Worm (Caenorhabditis elegans) whole organism, late embryonic: ENCODE measurements around the gene srh-98.

ENCODE experiments used
- C38D4.7 ChIP-seq: fragments of 200-800 bp; sonication (Bioruptor generic); optimal IDR thresholded peaks from 2 replicates; lab custom pipeline; 2018; ENCODE audit warnings: mild to moderate bottlenecking, missing genetic modification characterization, moderate library complexity, missing compliant biosample characterization
- K02D7.2 ChIP-seq: sonication (generic microtip); optimal IDR thresholded peaks from 2 replicates; lab custom pipeline; 2017; ENCODE audit warnings: mild to moderate bottlenecking, missing genetic modification characterization, missing compliant biosample characterization
- Y22D7AL.16 ChIP-seq: sonication (generic microtip); optimal IDR thresholded peaks from 2 replicates; lab custom pipeline; 2016; ENCODE audit warnings: missing genetic modification characterization, missing compliant biosample characterization
- ama-1 ChIP-seq: fragments of 150-350 bp; optimal IDR thresholded peaks from 2 replicates; lab custom pipeline; 2014
- ceh-14 ChIP-seq: sonication (generic microtip); optimal IDR thresholded peaks from 2 replicates; lab custom pipeline; 2016; ENCODE audit warnings: missing genotype, missing genetic modification characterization, missing compliant biosample characterization
- ceh-19 ChIP-seq: fragments of 200-800 bp; sonication (Bioruptor generic); optimal IDR thresholded peaks from 2 replicates; lab custom pipeline; 2018; ENCODE audit warnings: mild to moderate bottlenecking, missing genetic modification characterization, missing compliant biosample characterization
- ceh-24 ChIP-seq: sonication (generic microtip); optimal IDR thresholded peaks from 2 replicates; lab custom pipeline; 2016; ENCODE audit warnings: mild to moderate bottlenecking, missing genetic modification characterization, missing compliant biosample characterization
- ceh-45 ChIP-seq: fragments of 200-800 bp; sonication (Bioruptor generic); IDR thresholded peaks from 2 replicates; pipeline ENCODE4 v1.3.6; 2022; ENCODE audit warnings: missing genetic modification reagents, missing genetic modification characterization, missing compliant biosample characterization
- ceh-48 ChIP-seq: sonication (generic microtip); optimal IDR thresholded peaks from 2 replicates; lab custom pipeline; 2016; ENCODE audit warnings: missing genetic modification characterization, inconsistent platforms, missing compliant biosample characterization
- ceh-9 ChIP-seq: sonication (generic microtip); optimal IDR thresholded peaks from 2 replicates; lab custom pipeline; 2016; ENCODE audit warnings: mild to moderate bottlenecking, missing genetic modification characterization, inconsistent platforms, missing compliant biosample characterization
- che-1 ChIP-seq: sonication (generic microtip); optimal IDR thresholded peaks from 2 replicates; lab custom pipeline; 2016; ENCODE audit warnings: mild to moderate bottlenecking, missing genetic modification characterization, missing compliant biosample characterization
- dmd-4 ChIP-seq: sonication (generic microtip); optimal IDR thresholded peaks from 2 replicates; lab custom pipeline; 2016; ENCODE audit warnings: borderline replicate concordance, missing genetic modification characterization, missing compliant biosample characterization
- elt-2 ChIP-seq: sonication (generic microtip); optimal IDR thresholded peaks from 2 replicates; lab custom pipeline; 2016; ENCODE audit warnings: missing genetic modification reagents, missing genetic modification characterization, missing compliant biosample characterization
- elt-4 ChIP-seq: sonication (generic microtip); optimal IDR thresholded peaks from 2 replicates; lab custom pipeline; 2016; ENCODE audit warnings: missing genetic modification characterization, missing compliant biosample characterization
- ets-4 ChIP-seq: sonication (generic microtip); optimal IDR thresholded peaks from 2 replicates; lab custom pipeline; 2016; ENCODE audit warnings: missing genetic modification characterization, missing compliant biosample characterization
- eyg-1 ChIP-seq: sonication (generic microtip); optimal IDR thresholded peaks from 2 replicates; lab custom pipeline; 2016; ENCODE audit warnings: missing genotype, missing genetic modification characterization, missing compliant biosample characterization
- fax-1 ChIP-seq: sonication (generic microtip); optimal IDR thresholded peaks from 2 replicates; lab custom pipeline; 2016; ENCODE audit warnings: missing genotype, missing genetic modification characterization, missing compliant biosample characterization
- fkh-6 ChIP-seq: sonication (generic microtip); optimal IDR thresholded peaks from 2 replicates; lab custom pipeline; 2016; ENCODE audit warnings: missing genetic modification characterization, missing compliant biosample characterization
- hlh-15 ChIP-seq: sonication (generic microtip); optimal IDR thresholded peaks from 2 replicates; lab custom pipeline; 2016; ENCODE audit warnings: missing genetic modification characterization, missing compliant biosample characterization
- hlh-6 ChIP-seq: sonication (generic microtip); optimal IDR thresholded peaks from 2 replicates; lab custom pipeline; 2016; ENCODE audit warnings: missing genotype, missing genetic modification characterization, missing compliant biosample characterization
- madf-2 ChIP-seq: sonication (generic microtip); optimal IDR thresholded peaks from 2 replicates; lab custom pipeline; 2017; ENCODE audit warnings: missing genetic modification characterization, missing compliant biosample characterization
- mec-3 ChIP-seq: sonication (generic microtip); optimal IDR thresholded peaks from 2 replicates; lab custom pipeline; 2016; ENCODE audit warnings: borderline replicate concordance, missing genetic modification characterization, missing compliant biosample characterization
- nfya-1 ChIP-seq: sonication (generic microtip); optimal IDR thresholded peaks from 2 replicates; lab custom pipeline; 2017; ENCODE audit warnings: missing genetic modification characterization, mild to moderate bottlenecking, missing compliant biosample characterization, antibody characterized with exemption, moderate library complexity
- nhr-11 ChIP-seq: fragments of 150-350 bp; optimal IDR thresholded peaks from 2 replicates; lab custom pipeline; 2014; ENCODE audit warnings: missing biosample characterization, missing genetic modification characterization
- npax-4 ChIP-seq: sonication (generic microtip); optimal IDR thresholded peaks from 2 replicates; lab custom pipeline; 2016; ENCODE audit warnings: missing genetic modification characterization, missing compliant biosample characterization
- odd-2 ChIP-seq: sonication (generic microtip); optimal IDR thresholded peaks from 2 replicates; lab custom pipeline; 2017; ENCODE audit warnings: antibody characterized with exemption, mild to moderate bottlenecking, missing genetic modification characterization, missing compliant biosample characterization
- pha-4 ChIP-seq: fragments of 150-350 bp; optimal IDR thresholded peaks from 2 replicates; lab custom pipeline; 2018; ENCODE audit warnings: missing biosample characterization, missing genetic modification reagents, missing genetic modification characterization
- rnt-1 ChIP-seq: sonication (generic microtip); optimal IDR thresholded peaks from 2 replicates; lab custom pipeline; 2016; ENCODE audit warnings: missing genetic modification characterization, missing compliant biosample characterization
- sdc-2 ChIP-seq: sonication (generic microtip); optimal IDR thresholded peaks from 2 replicates; lab custom pipeline; 2016; ENCODE audit warnings: missing genotype, missing genetic modification characterization, missing compliant biosample characterization
- sox-2 ChIP-seq: fragments of 200-800 bp; sonication (Bioruptor generic); IDR thresholded peaks from 2 replicates; pipeline ENCODE4 v1.3.6; 2022; ENCODE audit warnings: missing genetic modification reagents, missing genetic modification characterization, missing compliant biosample characterization
- sox-4 ChIP-seq: sonication (generic microtip); optimal IDR thresholded peaks from 2 replicates; lab custom pipeline; 2017; ENCODE audit warnings: mild to moderate bottlenecking, missing genetic modification characterization, inconsistent platforms, missing compliant biosample characterization
- tbx-2 ChIP-seq: sonication (generic microtip); optimal IDR thresholded peaks from 2 replicates; lab custom pipeline; 2016; ENCODE audit warnings: missing genetic modification characterization, missing compliant biosample characterization
- ttx-3 ChIP-seq: sonication (generic microtip); optimal IDR thresholded peaks from 2 replicates; lab custom pipeline; 2016; ENCODE audit warnings: missing genetic modification reagents, missing genetic modification characterization, missing compliant biosample characterization
- unc-42 ChIP-seq: sonication (generic microtip); optimal IDR thresholded peaks from 2 replicates; lab custom pipeline; 2016; ENCODE audit warnings: missing genotype, missing genetic modification characterization, missing compliant biosample characterization
- unc-86 ChIP-seq: sonication (generic microtip); optimal IDR thresholded peaks from 2 replicates; lab custom pipeline; 2016; ENCODE audit warnings: missing genetic modification characterization, missing compliant biosample characterization
- zip-5 ChIP-seq: sonication (generic microtip); optimal IDR thresholded peaks from 2 replicates; lab custom pipeline; 2016; ENCODE audit warnings: missing genetic modification characterization, missing compliant biosample characterization
- ztf-16 ChIP-seq: sonication (generic microtip); optimal IDR thresholded peaks from 2 replicates; lab custom pipeline; 2017; ENCODE audit warnings: missing genetic modification characterization, missing compliant biosample characterization

The srh-98 gene

DNA sequence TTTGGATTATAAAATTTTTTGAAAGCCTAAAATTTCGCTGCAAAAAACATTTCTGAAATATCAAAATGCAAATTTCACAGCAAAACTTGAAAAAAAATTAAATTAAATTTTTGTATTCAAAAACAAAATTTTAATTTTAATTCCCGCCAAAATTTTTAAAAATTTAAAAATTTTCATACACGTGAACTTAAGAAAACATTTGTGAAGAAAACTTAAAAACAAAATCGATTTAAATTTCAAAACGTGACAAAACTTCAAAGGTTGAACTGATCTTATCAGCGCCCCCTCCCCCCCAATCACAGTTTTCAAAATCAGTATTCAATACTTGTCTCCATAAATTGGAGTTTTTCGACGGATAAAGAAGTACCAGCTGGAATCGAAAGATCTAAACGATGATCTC, 1.7 kb upstream of the srh-98 start, which contains the start of gene F21H7.5:
Gene F21H7.5, plus strand, starts transcription at position 301 of the 400 bp plus-strand sequence.
- no peak for TF ChIP-seq ceh-9 (tag; lab: Kevin White, UChicago)
- TF ChIP-seq unc-86 (tag; lab: Kevin White, UChicago) = no peak
- no peak for TF ChIP-seq odd-2 (tag; lab: Kevin White, UChicago)
- TF ChIP-seq K02D7.2 (tag; lab: Kevin White, UChicago) = no peak
- no peak for TF ChIP-seq ttx-3
- no peak for TF ChIP-seq zip-5
- TF ChIP-seq ceh-14 (tag; lab: Kevin White, UChicago) = no peak
- no peak for TF ChIP-seq ceh-48 (tag; lab: Kevin White, UChicago)
- no peak for TF ChIP-seq tbx-2 (tag; lab: Kevin White, UChicago)
- TF ChIP-seq elt-4 (tag; lab: Kevin White, UChicago) = no peak
- no peak for TF ChIP-seq dmd-4 (tag; lab: Kevin White, UChicago)

DNA sequence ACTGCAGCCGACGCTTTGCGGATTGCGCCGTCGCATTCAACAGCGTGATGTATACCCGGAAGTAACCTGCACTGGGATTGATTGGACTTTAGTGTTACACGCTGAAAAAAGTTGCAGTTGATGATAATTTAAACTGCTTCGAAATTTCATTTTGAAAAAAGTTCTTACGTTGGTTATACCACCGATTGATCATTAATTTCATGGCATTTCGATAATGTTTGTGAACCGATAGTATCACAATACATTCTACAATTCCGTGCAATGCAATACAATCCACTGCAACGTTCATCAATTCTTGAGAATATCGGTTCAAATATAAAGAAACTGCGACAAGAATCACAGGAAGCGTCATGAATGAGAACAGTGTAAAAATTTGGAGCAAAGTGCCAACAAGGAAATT, 412 bp downstream of the srh-98 start, which contains the start of gene F21H7.3:
Gene F21H7.3, minus strand, starts transcription at position 101 of the 400 bp plus-strand sequence.
- no peak for TF ChIP-seq hlh-6 (tag; lab: Kevin White, UChicago)
- no peak for TF ChIP-seq rnt-1 (tag; lab: Kevin White, UChicago)
- no peak for TF ChIP-seq fax-1 (tag; lab: Kevin White, UChicago)
- no peak for TF ChIP-seq sdc-2
- TF ChIP-seq sox-4 (tag; lab: Kevin White, UChicago) = no peak
- TF ChIP-seq unc-42 = no peak
- TF ChIP-seq dmd-4 (tag; lab: Kevin White, UChicago) = no peak

DNA sequence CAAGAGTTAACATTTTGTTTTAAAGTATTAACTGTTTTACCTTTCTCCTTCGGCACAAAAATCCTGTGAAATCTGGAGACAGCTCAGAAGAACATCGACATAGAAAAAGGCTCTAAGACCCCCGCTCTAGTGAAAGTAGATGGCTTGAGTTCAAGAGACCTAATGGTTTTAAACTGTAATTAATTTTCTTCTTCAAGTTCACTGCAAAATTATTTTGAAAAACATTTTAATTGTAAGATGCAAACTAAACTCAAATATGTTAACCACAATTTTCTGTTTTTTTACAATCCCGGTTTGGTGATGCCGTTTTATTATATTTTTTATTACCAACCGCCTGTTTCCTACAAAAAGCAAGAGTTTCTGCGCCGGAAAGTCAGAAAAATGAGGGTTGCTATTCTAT, 1.9 kb downstream of the srh-98 start, which contains the start of gene clec-233:
Gene clec-233, plus strand, starts transcription at position 301 of the 400 bp plus-strand sequence.
- TF ChIP-seq eyg-1 (tag; lab: Kevin White, UChicago) (no peak), ceh-19 (GFP tag; lab: Kevin White, UChicago) (no peak), nhr-11 (tag; lab: Kevin White, UChicago) (no peak), ceh-24 (tag; lab: Kevin White, UChicago) (no peak), ztf-16 (tag; lab: Kevin White, UChicago) (no peak), Y22D7AL.16 (no peak), hlh-15 (tag; lab: Kevin White, UChicago) (no peak), madf-2 (no peak), sox-2 (no peak), fax-1 (tag; lab: Kevin White, UChicago) (no peak), ama-1 (lab: Kevin White, UChicago) (no peak), zip-5 (no peak)

DNA sequence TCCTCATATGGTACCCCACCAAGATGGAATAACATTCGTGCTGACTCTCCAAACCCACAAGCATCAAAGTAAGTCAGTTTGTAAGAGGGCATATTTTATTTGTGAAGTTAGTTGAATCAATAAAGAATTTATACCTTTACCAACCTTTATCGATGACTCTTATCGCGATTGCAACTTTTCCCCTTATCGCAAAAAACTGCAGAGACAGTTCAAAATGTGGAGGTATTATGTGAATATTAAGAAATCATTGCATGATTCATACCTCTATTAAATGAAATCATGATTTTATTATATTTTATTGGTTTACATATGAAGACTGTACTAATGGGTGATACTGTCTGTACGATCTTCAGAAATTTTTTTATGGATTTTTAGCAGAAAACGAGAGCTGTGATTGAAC, 3.4 kb downstream of the srh-98 start, which contains the start of gene gst-22:
Gene gst-22, minus strand, starts transcription at position 103 of the 400 bp plus-strand sequence.
- TF ChIP-seq nfya-1 = no peak
- peak; percentile 86 for TF ChIP-seq elt-2 (tag; lab: Kevin White, UChicago)
- TF ChIP-seq ets-4 (tag; lab: Kevin White, UChicago) = no peak

DNA sequence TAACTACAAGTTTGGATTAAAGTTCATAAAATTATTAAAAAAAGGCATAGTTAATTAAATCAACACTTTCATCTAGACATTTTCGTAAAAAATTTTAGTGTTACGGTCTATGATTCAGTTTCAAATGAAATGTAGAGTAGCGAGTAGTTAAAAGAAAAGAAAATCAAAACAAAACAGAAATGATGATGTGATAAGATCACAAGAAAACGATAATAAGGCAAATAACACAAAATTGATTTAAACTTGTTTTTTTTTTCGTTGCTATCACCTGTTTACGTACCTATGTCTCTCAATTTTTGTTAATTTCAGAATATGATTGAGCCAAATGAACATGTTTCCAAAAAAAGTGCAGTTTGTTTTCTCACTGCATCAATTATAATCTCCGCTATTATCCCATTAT, 5.7 kb downstream of the srh-98 start, which contains the start of the genes F21H7.2 and F21H7.12:
Gene F21H7.2, minus strand, starts transcription at position 101 of the 400 bp plus-strand sequence.
Gene F21H7.12, plus strand, starts transcription at position 270 of the 400 bp plus-strand sequence.
- TF ChIP-seq ceh-45 = no peak
- no peak for TF ChIP-seq che-1 (tag; lab: Kevin White, UChicago)
- no peak for TF ChIP-seq pha-4
- TF ChIP-seq odd-2 (tag; lab: Kevin White, UChicago) = no peak
- no peak for TF ChIP-seq mec-3 (tag; lab: Kevin White, UChicago)
- TF ChIP-seq sox-4 (tag; lab: Kevin White, UChicago) = no peak
- TF ChIP-seq sox-2 = no peak
- no peak for TF ChIP-seq nfya-1
- TF ChIP-seq hlh-6 (tag; lab: Kevin White, UChicago) = no peak
- no peak for TF ChIP-seq ceh-24 (tag; lab: Kevin White, UChicago)
- no peak for TF ChIP-seq Y22D7AL.16
- TF ChIP-seq C38D4.7 = no peak
- TF ChIP-seq ztf-16 (tag; lab: Kevin White, UChicago) = no peak
- TF ChIP-seq fkh-6 (tag; lab: Kevin White, UChicago) = no peak
- no peak for TF ChIP-seq ceh-48 (tag; lab: Kevin White, UChicago)
- TF ChIP-seq npax-4 (tag; lab: Kevin White, UChicago) = no peak
